Fruit fly (Drosophila melanogaster): Measurements from ENCODE around the gene rumi.

dm6 chr3R:22727857-22728256 lies 22.5 kb downstream of the rumi start:
- TF ChIP-seq Dll (optimal IDR thresholded peaks at IDR 0.05) (no peak), CG8478 (optimal IDR thresholded peaks at IDR 0.05) (no peak), usp (GFP tag; optimal IDR thresholded peaks at IDR 0.05) (no peak), psq (optimal IDR thresholded peaks at IDR 0.05) (no peak), pan (optimal IDR thresholded peaks at IDR 0.05) (no peak), EcR (GFP tag; optimal IDR thresholded peaks at IDR 0.05) (no peak)

Data from whole organism.